Worm (Caenorhabditis elegans): ENCODE data around the gene sre-14.

- TF ChIP-seq pqm-1 (tag; optimal IDR thresholded peaks at IDR 0.05) (no peak), lsy-2 (tag; optimal IDR thresholded peaks at IDR 0.05) (no peak), nhr-77 (tag; optimal IDR thresholded peaks at IDR 0.05) (no peak), dpl-1 (GFP tag; optimal IDR thresholded peaks at IDR 0.05) (no peak), unc-62 (GFP tag; optimal IDR thresholded peaks at IDR 0.05) (no peak), unc-86 (tag; optimal IDR thresholded peaks at IDR 0.05) (no peak), nhr-28 (tag; optimal IDR thresholded peaks at IDR 0.05) (no peak), C04F5.9 (tag; optimal IDR thresholded peaks at IDR 0.05) (no peak), mef-2 (tag; optimal IDR thresholded peaks at IDR 0.05) (no peak), nhr-20 (tag; optimal IDR thresholded peaks at IDR 0.05) (no peak), nhr-12 (tag; optimal IDR thresholded peaks at IDR 0.05) (no peak), nhr-76 (tag; optimal IDR thresholded peaks at IDR 0.05) (no peak)
Observed at ce11 chrIV:12238851-12239250, 22.4 kb downstream of the sre-14 start, which contains the start of gene sre-19.
